Fruit fly (Drosophila melanogaster): ENCODE data around the gene CG18418.

- TF ChIP-seq CG1620 (GFP tag; optimal IDR thresholded peaks at IDR 0.05) (no peak), kay (GFP tag; ENCODE audit: borderline replicate concordance) (no peak), ovo (GFP tag; optimal IDR thresholded peaks at IDR 0.05) (no peak), CG7101 (tag; optimal IDR thresholded peaks at IDR 0.05) (no peak), cnc (optimal IDR thresholded peaks at IDR 0.05) (no peak), cic (GFP tag; optimal IDR thresholded peaks at IDR 0.05) (no peak), Crg-1 (GFP tag; optimal IDR thresholded peaks at IDR 0.05) (no peak)
These were observed 8.2 kb upstream of the CG18418 start for dm6 chr3L:4698032-4698431.

Data from whole organism, adult.